Worm (Caenorhabditis elegans): ENCODE results near the gene T08B6.9.

- TF ChIP-seq irx-1 (tag; optimal IDR thresholded peaks at IDR 0.05) (no peak), nhr-20 (tag; optimal IDR thresholded peaks at IDR 0.05) (no peak)
Observed at ce11 chrIV:4903961-4904360, 13.3 kb downstream of the T08B6.9 start, which contains the start of gene str-161.
